Worm (Caenorhabditis elegans) whole organism, L3 larva: Measurements from ENCODE around the gene F38H4.5.

ENCODE experiments used
- fkh-10 ChIP-seq: sonication (generic microtip); optimal IDR thresholded peaks from 2 replicates; lab custom pipeline; 2017; ENCODE audit warnings: missing biosample characterization, missing genetic modification reagents, missing genetic modification characterization
- jun-1 ChIP-seq: fragments of 150-350 bp; optimal IDR thresholded peaks from 2 replicates; lab custom pipeline; 2014; ENCODE audit warnings: missing biosample characterization, missing genetic modification reagents, missing genetic modification characterization
- pha-4 ChIP-seq: fragments of 150-350 bp; optimal IDR thresholded peaks from 2 replicates; lab custom pipeline; 2014; ENCODE audit warnings: missing biosample characterization, missing genetic modification reagents, missing genetic modification characterization

- TF ChIP-seq pha-4 (tag; lab: Kevin White, UChicago) (no peak), jun-1 (tag; lab: Kevin White, UChicago) (no peak), fkh-10 (GFP tag; lab: Kevin White, UChicago) (no peak)
These were observed 12.2 kb downstream of the F38H4.5 start, which contains the start of gene trpa-1 for ce11 chrIV:11864226-11864625.
